Fruit fly (Drosophila melanogaster) whole organism, pupa: ENCODE measurements around the gene GstD7.

Source experiments
- CG13204 ChIP-seq: fragments of 200-800 bp; sonication (Bioruptor generic); optimal IDR thresholded peaks from 2 replicates; lab custom pipeline; 2018; ENCODE audit warnings: missing biosample characterization, mild to moderate bottlenecking, missing genetic modification characterization, moderate library complexity
- CG34367 ChIP-seq: fragments of 200-800 bp; sonication (Bioruptor generic); optimal IDR thresholded peaks from 2 replicates; lab custom pipeline; 2018; ENCODE audit warnings: missing biosample characterization, mild to moderate bottlenecking, missing genetic modification characterization
- CG8159 ChIP-seq: fragments of 200-800 bp; sonication (Bioruptor generic); optimal IDR thresholded peaks from 3 replicates; lab custom pipeline; 2018; ENCODE audit warnings: missing biosample characterization, mild to moderate bottlenecking, missing genetic modification characterization, moderate library complexity
- EcR ChIP-seq: fragments of 200-800 bp; sonication (Bioruptor generic); optimal IDR thresholded peaks from 3 replicates; lab custom pipeline; 2019; ENCODE audit warnings: missing biosample characterization, missing genetic modification characterization, mild to moderate bottlenecking, moderate library complexity, missing genetic modification reagents
- Pif1A ChIP-seq: fragments of 200-800 bp; sonication (Bioruptor generic); optimal IDR thresholded peaks from 3 replicates; lab custom pipeline; 2016; ENCODE audit warnings: missing biosample characterization, missing genetic modification characterization
- Snoo ChIP-seq: fragments of 200-800 bp; sonication (Bioruptor generic); optimal IDR thresholded peaks from 3 replicates; lab custom pipeline; 2017; ENCODE audit warnings: missing biosample characterization, mild to moderate bottlenecking, missing genetic modification characterization, inconsistent platforms

dm6 chr3R:12385949-12386348 lies 7.6 kb downstream of the GstD7 start, which contains the start of gene Sol1:
- TF ChIP-seq Snoo (tag; lab: Kevin White, UChicago) (no peak), CG8159 (tag; lab: Kevin White, UChicago) (no peak), EcR (GFP tag; lab: Kevin White, UChicago) (no peak), Pif1A (no peak), CG34367 (tag; lab: Kevin White, UChicago) (no peak), CG13204 (GFP tag; lab: Kevin White, UChicago) (no peak)
